Worm (Caenorhabditis elegans) whole organism, L4 larva: ENCODE measurements around the gene irld-30.

ENCODE experiments used
- D1046.2 ChIP-seq: fragments of 200-800 bp; sonication (Bioruptor generic); IDR thresholded peaks from 2 replicates; pipeline ENCODE4 v1.3.6; 2022; ENCODE audit warnings: missing genetic modification characterization, missing compliant biosample characterization
- F37D6.2 ChIP-seq: sonication (generic microtip); optimal IDR thresholded peaks from 2 replicates; lab custom pipeline; 2016; ENCODE audit warnings: mild to moderate bottlenecking, missing genetic modification characterization, missing compliant biosample characterization
- R02D3.7 ChIP-seq: fragments of 150-350 bp; sonication (generic microtip); optimal IDR thresholded peaks from 3 replicates; lab custom pipeline; 2014; ENCODE audit warnings: missing biosample characterization, missing genetic modification characterization
- T26A8.4 ChIP-seq: fragments of 200-800 bp; sonication (Bioruptor generic); IDR thresholded peaks from 2 replicates; pipeline ENCODE4 v1.3.6; 2022; ENCODE audit warnings: missing genetic modification characterization, missing compliant biosample characterization
- Y5F2A.4 ChIP-seq: fragments of 200-800 bp; sonication (Bioruptor generic); optimal IDR thresholded peaks from 2 replicates; lab custom pipeline; 2018; ENCODE audit warnings: mild to moderate bottlenecking, missing genetic modification characterization, missing compliant biosample characterization
- ZK337.2 ChIP-seq: fragments of 200-800 bp; sonication (Bioruptor generic); IDR thresholded peaks from 2 replicates; pipeline ENCODE4 v1.3.6; 2022; ENCODE audit warnings: missing genetic modification reagents, missing genetic modification characterization, missing compliant biosample characterization
- aha-1 ChIP-seq: fragments of 150-350 bp; peaks from one replicate; lab custom pipeline; 2014; ENCODE audit warnings: missing biosample characterization, missing genetic modification characterization
- ama-1 ChIP-seq: fragments of 150-350 bp; optimal IDR thresholded peaks from 2 replicates; lab custom pipeline; 2014; ENCODE audit warnings: inconsistent platforms, mixed read lengths
- arid-1 ChIP-seq: fragments of 200-800 bp; sonication (Bioruptor generic); conservative IDR thresholded peaks from 2 replicates; pipeline ENCODE4 v1.3.6; 2022; ENCODE audit warnings: missing genetic modification reagents, missing genetic modification characterization, missing compliant biosample characterization
- ceh-28 ChIP-seq: fragments of 150-350 bp; optimal IDR thresholded peaks from 2 replicates; lab custom pipeline; 2014; ENCODE audit warnings: missing biosample characterization, missing genetic modification reagents, missing genetic modification characterization
- ceh-32 ChIP-seq: sonication (generic microtip); optimal IDR thresholded peaks from 2 replicates; lab custom pipeline; 2016; ENCODE audit warnings: mild to moderate bottlenecking, missing genetic modification characterization, missing compliant biosample characterization; ENCODE audit not compliant: poor library complexity
- daf-16 ChIP-seq, 3 experiments: sonication (generic microtip); optimal IDR thresholded peaks; 2 replicates each; lab custom pipeline; 2016 to 2017; ENCODE audit warnings: missing genetic modification characterization in 3 of 3, missing genetic modification reagents in 3 of 3, mild to moderate bottlenecking in 2 of 3, missing compliant biosample characterization in 2 of 3, missing biosample characterization in 1 of 3, moderate library complexity in 1 of 3
- daf-19 ChIP-seq: fragments of 200-800 bp; sonication (Bioruptor generic); conservative IDR thresholded peaks from 2 replicates; pipeline ENCODE4 v1.3.6; 2022; ENCODE audit warnings: missing genetic modification characterization, missing compliant biosample characterization
- daf-8 ChIP-seq: fragments of 200-800 bp; sonication (Bioruptor generic); IDR thresholded peaks from 2 replicates; pipeline ENCODE4 v1.3.6; 2022; ENCODE audit warnings: missing genetic modification characterization, missing compliant biosample characterization
- dmd-6 ChIP-seq: fragments of 200-800 bp; sonication (Bioruptor generic); IDR thresholded peaks from 2 replicates; pipeline ENCODE4 v1.3.6; 2022; ENCODE audit warnings: missing genetic modification reagents, missing genetic modification characterization, missing compliant biosample characterization
- dve-1 ChIP-seq: sonication (generic microtip); optimal IDR thresholded peaks from 2 replicates; lab custom pipeline; 2017; ENCODE audit warnings: antibody characterized with exemption, mild to moderate bottlenecking, missing genetic modification characterization, missing compliant biosample characterization; ENCODE audit not compliant: insufficient read depth
- fkh-10 ChIP-seq: fragments of 150-350 bp; optimal IDR thresholded peaks from 2 replicates; lab custom pipeline; 2014; ENCODE audit warnings: missing biosample characterization, missing genetic modification reagents, missing genetic modification characterization
- fos-1 ChIP-seq: fragments of 150-350 bp; optimal IDR thresholded peaks from 2 replicates; lab custom pipeline; 2014; ENCODE audit warnings: missing biosample characterization, missing genetic modification characterization
- hlh-11 ChIP-seq: fragments of 200-800 bp; sonication (Bioruptor generic); optimal IDR thresholded peaks from 2 replicates; lab custom pipeline; 2018; ENCODE audit warnings: mild to moderate bottlenecking, missing genetic modification characterization, missing compliant biosample characterization
- hlh-30 ChIP-seq: sonication (generic microtip); optimal IDR thresholded peaks from 2 replicates; lab custom pipeline; 2017; ENCODE audit warnings: antibody characterized with exemption, mild to moderate bottlenecking, missing genetic modification characterization, missing compliant biosample characterization; ENCODE audit not compliant: insufficient read depth
- hmg-1.1 ChIP-seq: fragments of 200-800 bp; sonication (Bioruptor generic); IDR thresholded peaks from 2 replicates; pipeline ENCODE4 v1.3.6; 2022; ENCODE audit warnings: missing genetic modification reagents, missing genetic modification characterization, missing compliant biosample characterization
- lin-1 ChIP-seq: fragments of 200-800 bp; sonication (Bioruptor generic); IDR thresholded peaks from 2 replicates; pipeline ENCODE4 v1.3.6; 2022; ENCODE audit warnings: missing genetic modification reagents, missing genetic modification characterization, missing compliant biosample characterization
- lin-15B ChIP-seq: fragments of 150-350 bp; sonication (generic microtip); optimal IDR thresholded peaks from 3 replicates; lab custom pipeline; 2014; ENCODE audit warnings: missing biosample characterization, missing genetic modification characterization
- madf-9 ChIP-seq: fragments of 200-800 bp; sonication (Bioruptor generic); conservative IDR thresholded peaks from 2 replicates; pipeline ENCODE4 v1.3.6; 2022; ENCODE audit warnings: missing genetic modification reagents, missing genetic modification characterization, missing compliant biosample characterization
- mxl-3 ChIP-seq: fragments of 200-800 bp; sonication (Bioruptor generic); optimal IDR thresholded peaks from 2 replicates; lab custom pipeline; 2018; ENCODE audit warnings: mild to moderate bottlenecking, missing genetic modification characterization, missing compliant biosample characterization
- nhr-11 ChIP-seq: fragments of 150-350 bp; optimal IDR thresholded peaks from 2 replicates; lab custom pipeline; 2014; ENCODE audit warnings: missing biosample characterization, missing genetic modification characterization
- nhr-28 ChIP-seq: fragments of 150-350 bp; optimal IDR thresholded peaks from 2 replicates; lab custom pipeline; 2014; ENCODE audit warnings: missing biosample characterization, missing genetic modification characterization
- nhr-48 ChIP-seq: sonication (generic microtip); optimal IDR thresholded peaks from 2 replicates; lab custom pipeline; 2016; ENCODE audit warnings: mild to moderate bottlenecking, missing genetic modification characterization, missing compliant biosample characterization
- nhr-76 ChIP-seq: fragments of 150-350 bp; optimal IDR thresholded peaks from 2 replicates; lab custom pipeline; 2014; ENCODE audit warnings: missing biosample characterization, missing genetic modification characterization
- nhr-77 ChIP-seq: fragments of 150-350 bp; optimal IDR thresholded peaks from 2 replicates; lab custom pipeline; 2014; ENCODE audit warnings: missing biosample characterization, missing genetic modification characterization
- php-3 ChIP-seq: fragments of 200-800 bp; sonication (Bioruptor generic); IDR thresholded peaks from 2 replicates; pipeline ENCODE4 v1.3.6; 2022; ENCODE audit warnings: missing genetic modification reagents, missing genetic modification characterization, missing compliant biosample characterization
- pqm-1 ChIP-seq: sonication (generic microtip); optimal IDR thresholded peaks from 2 replicates; lab custom pipeline; 2017; ENCODE audit warnings: missing biosample characterization, missing genetic modification characterization
- rbr-2 ChIP-seq: sonication (generic microtip); optimal IDR thresholded peaks from 2 replicates; lab custom pipeline; 2016; ENCODE audit warnings: missing genotype, missing genetic modification characterization, missing compliant biosample characterization
- snpc-4 ChIP-seq: fragments of 150-350 bp; optimal IDR thresholded peaks from 2 replicates; lab custom pipeline; 2014; ENCODE audit warnings: missing biosample characterization, missing genetic modification characterization
- spr-3 ChIP-seq: fragments of 200-800 bp; sonication (Bioruptor generic); optimal IDR thresholded peaks from 2 replicates; lab custom pipeline; 2018; ENCODE audit warnings: mild to moderate bottlenecking, missing genetic modification characterization, missing compliant biosample characterization
- tra-1 ChIP-seq: fragments of 200-800 bp; sonication (Bioruptor generic); IDR thresholded peaks from 2 replicates; pipeline ENCODE4 v1.3.6; 2022; ENCODE audit warnings: missing genetic modification reagents, missing genetic modification characterization, missing compliant biosample characterization
- unc-62 ChIP-seq, 3 experiments: fragments of 150-350 bp in 1 of 3; sonication (generic microtip); optimal IDR thresholded peaks in 2 of 3; peaks in 1 of 3; 1 replicate in 1 of 3; 2 replicates in 2 of 3; lab custom pipeline; 2014 to 2017; ENCODE audit warnings: missing biosample characterization in 3 of 3, missing genetic modification characterization in 3 of 3, missing genetic modification reagents in 3 of 3, missing genotype in 1 of 3
- ztf-7 ChIP-seq: fragments of 150-350 bp; optimal IDR thresholded peaks from 2 replicates; lab custom pipeline; 2014; ENCODE audit warnings: missing biosample characterization, missing genetic modification characterization

The irld-30 gene

ce11 chrV:2308246-2308645 lies 32.9 kb downstream of the irld-30 start:
- TF ChIP-seq nhr-77 (peak; percentile 89), hlh-11 (tag; lab: Kevin White, UChicago) (peak; percentile 79), pqm-1 (tag; lab: Kevin White, UChicago) (peak; percentile 94), unc-62 (GFP tag; optimal IDR thresholded peaks at IDR 0.05 in 1 of 2; lab: Kevin White, UChicago) (peak in 1 of 2 experiments; percentile 22), unc-62 (tag; optimal IDR thresholded peaks at IDR 0.05; lab: Kevin White, UChicago) (no peak), madf-9 (no peak), mxl-3 (GFP tag; lab: Kevin White, UChicago) (peak; percentile 15), arid-1 (GFP tag; lab: Robert Waterston, UW) (no peak), daf-8 (no peak), daf-16 (GFP tag; optimal IDR thresholded peaks at IDR 0.05; lab: Kevin White, UChicago) (no peak), daf-16 (tag; optimal IDR thresholded peaks at IDR 0.05; lab: Kevin White, UChicago) (peak; percentile 84), dve-1 (tag; lab: Kevin White, UChicago) (peak; percentile 86), dmd-6 (GFP tag; lab: Robert Waterston, UW) (peak; percentile 99), php-3 (0 out of 2 replicates have a peak, but pooled peaks have one; percentile 20), tra-1 (GFP tag; lab: Robert Waterston, UW) (peak; percentile 87), nhr-48 (peak; percentile 62), lin-1 (GFP tag; lab: Robert Waterston, UW) (peak; percentile 73), nhr-28 (tag; lab: Kevin White, UChicago) (peak; percentile 81)

ce11 chrV:2306383-2306782 lies 34.8 kb downstream of the irld-30 start:
- TF ChIP-seq aha-1 (tag; lab: Kevin White, UChicago) (peak; percentile 83), fos-1 (tag; lab: Kevin White, UChicago) (no peak)

DNA sequence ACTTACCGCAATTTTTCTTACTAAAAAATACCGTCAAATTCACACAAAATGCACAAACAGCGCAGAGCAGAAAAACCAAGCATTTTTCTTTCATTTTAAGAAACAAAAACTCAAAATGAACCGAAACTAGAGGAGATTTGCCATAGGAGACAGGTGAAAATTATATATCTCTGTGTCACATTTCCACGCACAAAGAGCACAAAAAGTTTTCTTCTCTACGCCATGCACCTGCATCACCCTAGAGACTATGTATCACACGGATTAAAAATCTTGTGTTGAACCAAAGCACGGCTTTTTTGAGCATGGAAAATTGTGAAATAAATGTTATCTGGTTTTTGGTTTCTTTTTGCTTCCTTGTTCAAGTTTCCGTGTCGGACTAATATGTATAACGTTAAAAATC lies 37.4 kb downstream of the irld-30 start, which contains the start of gene irld-15:
irld-15 (minus strand) TSS at position 101 of the 400 bp plus-strand sequence.
- TF ChIP-seq nhr-11: no peak
- TF ChIP-seq ceh-28 (tag; lab: Kevin White, UChicago): no peak
- TF ChIP-seq hmg-1.1: no peak
- no peak for TF ChIP-seq fkh-10 (GFP tag; lab: Kevin White, UChicago)
- no peak for TF ChIP-seq T26A8.4 (GFP tag; lab: Robert Waterston, UW)
- no peak for TF ChIP-seq snpc-4 (tag; lab: Kevin White, UChicago)
- TF ChIP-seq F37D6.2: no peak
- TF ChIP-seq D1046.2 (GFP tag; lab: Robert Waterston, UW): no peak
- TF ChIP-seq nhr-76 (tag; lab: Kevin White, UChicago): no peak

DNA sequence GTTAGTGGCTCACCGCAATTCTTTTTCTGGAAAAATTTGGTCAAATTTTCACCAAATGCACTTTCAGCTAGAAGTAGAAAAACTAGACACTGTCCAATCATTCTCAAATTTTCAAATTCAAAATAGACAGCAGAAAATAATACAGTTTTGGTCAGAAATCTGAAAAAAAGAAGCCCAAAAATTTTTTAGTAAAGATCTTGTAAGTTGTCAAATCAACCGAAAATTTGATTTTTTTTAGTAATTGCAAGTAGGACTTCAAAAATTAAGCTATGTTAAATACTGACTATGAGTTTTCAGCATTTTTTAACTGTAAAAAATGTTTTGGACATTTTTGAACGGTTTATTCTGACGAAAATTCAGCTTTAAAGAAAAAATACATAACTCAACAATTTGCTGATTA lies 40.3 kb downstream of the irld-30 start, which contains the start of gene Y19D10B.8:
Y19D10B.8 (minus strand) TSS at position 101 of the 400 bp plus-strand sequence.
- no peak for TF ChIP-seq Y5F2A.4 (GFP tag; lab: Kevin White, UChicago)
- TF ChIP-seq T26A8.4 (GFP tag; lab: Robert Waterston, UW): no peak
- TF ChIP-seq nhr-28 (tag; lab: Kevin White, UChicago): no peak
- no peak for TF ChIP-seq ama-1 (lab: Kevin White, UChicago)
- TF ChIP-seq ceh-32 (tag; lab: Kevin White, UChicago): no peak
- no peak for TF ChIP-seq rbr-2
- no peak for TF ChIP-seq hlh-30 (tag; lab: Kevin White, UChicago)
- no peak for TF ChIP-seq R02D3.7 (tag; lab: Kevin White, UChicago)
- no peak for TF ChIP-seq spr-3 (GFP tag; lab: Kevin White, UChicago)
- no peak for TF ChIP-seq daf-19
- no peak for TF ChIP-seq ztf-7 (tag; lab: Kevin White, UChicago)
- TF ChIP-seq lin-15B (tag; lab: Kevin White, UChicago): no peak
- no peak for TF ChIP-seq ZK337.2 (GFP tag; lab: Robert Waterston, UW)
